Fruit fly (Drosophila melanogaster) whole organism, embryonic: ENCODE results near the gene mib2.
A peak's percentile ranks its signal among the peaks of the same experiment; 100 is the strongest.

Experiments used
- CG10366 ChIP-seq: fragments of 200-800 bp; sonication (Bioruptor generic); IDR thresholded peaks from 2 replicates; pipeline ENCODE4 v1.3.6; 2022; ENCODE audit warnings: missing biosample characterization, missing genetic modification characterization
- CG11093 ChIP-seq: fragments of 200-800 bp; sonication (Bioruptor generic); IDR thresholded peaks from 3 replicates; pipeline ENCODE4 v1.3.6; 2022; ENCODE audit warnings: missing biosample characterization, missing genetic modification characterization
- CG11560 ChIP-seq: fragments of 200-800 bp; sonication (Bioruptor generic); IDR thresholded peaks from 3 replicates; pipeline ENCODE4 v1.3.6; 2022; ENCODE audit warnings: missing biosample characterization, missing genetic modification characterization
- CG13775 ChIP-seq: fragments of 200-800 bp; sonication (Bioruptor generic); optimal IDR thresholded peaks from 3 replicates; lab custom pipeline; 2017; ENCODE audit warnings: missing biosample characterization, mild to moderate bottlenecking, missing genetic modification characterization
- CG15269 ChIP-seq: fragments of 200-800 bp; sonication (Bioruptor generic); optimal IDR thresholded peaks from 2 replicates; lab custom pipeline; 2018; ENCODE audit warnings: missing biosample characterization, mild to moderate bottlenecking, missing genetic modification characterization, moderate library complexity
- CG17186 ChIP-seq: fragments of 200-800 bp; sonication (Bioruptor generic); optimal IDR thresholded peaks from 3 replicates; lab custom pipeline; 2017; ENCODE audit warnings: missing biosample characterization, missing genetic modification reagents, missing genetic modification characterization
- CG18599 ChIP-seq: fragments of 200-800 bp; sonication (Bioruptor generic); optimal IDR thresholded peaks from 3 replicates; lab custom pipeline; 2017; ENCODE audit warnings: missing biosample characterization, missing genetic modification characterization, mild to moderate bottlenecking, moderate library complexity, missing genetic modification reagents
- CG2116 ChIP-seq: fragments of 200-800 bp; sonication (Bioruptor generic); optimal IDR thresholded peaks from 3 replicates; lab custom pipeline; 2018; ENCODE audit warnings: missing biosample characterization, mild to moderate bottlenecking, missing genetic modification characterization
- CG32772 ChIP-seq: fragments of 200-800 bp; sonication (Bioruptor generic); IDR thresholded peaks from 2 replicates; pipeline ENCODE4 v1.3.6; 2022; ENCODE audit warnings: missing biosample characterization, missing genetic modification characterization
- CG3281 ChIP-seq: fragments of 200-800 bp; sonication (Bioruptor generic); optimal IDR thresholded peaks from 3 replicates; lab custom pipeline; 2017; ENCODE audit warnings: missing biosample characterization, mild to moderate bottlenecking, missing genetic modification characterization
- CG3407 ChIP-seq: fragments of 200-800 bp; sonication (Bioruptor generic); optimal IDR thresholded peaks from 2 replicates; lab custom pipeline; 2018; ENCODE audit warnings: missing biosample characterization, mild to moderate bottlenecking, missing genetic modification characterization
- CG4282 ChIP-seq: fragments of 200-800 bp; sonication (Bioruptor generic); optimal IDR thresholded peaks from 2 replicates; lab custom pipeline; 2016; ENCODE audit warnings: missing biosample characterization, missing genetic modification characterization
- CG4424 ChIP-seq: fragments of 200-800 bp; sonication (Bioruptor generic); optimal IDR thresholded peaks from 3 replicates; lab custom pipeline; 2016; ENCODE audit warnings: missing biosample characterization, missing genetic modification characterization
- CG4854 ChIP-seq: fragments of 200-800 bp; sonication (Bioruptor generic); optimal IDR thresholded peaks from 2 replicates; lab custom pipeline; 2016; ENCODE audit warnings: missing biosample characterization, missing genetic modification characterization, inconsistent platforms
- CG5180 ChIP-seq: fragments of 200-800 bp; sonication (Bioruptor generic); optimal IDR thresholded peaks from 3 replicates; lab custom pipeline; 2017; ENCODE audit warnings: missing biosample characterization, missing genetic modification characterization, mild to moderate bottlenecking, moderate library complexity, missing genetic modification reagents
- CG6683 ChIP-seq: fragments of 200-800 bp; sonication (Bioruptor generic); optimal IDR thresholded peaks from 2 replicates; lab custom pipeline; 2017; ENCODE audit warnings: missing biosample characterization, mild to moderate bottlenecking, missing genetic modification characterization, missing genetic modification reagents
- CG7271 ChIP-seq: fragments of 200-800 bp; sonication (Bioruptor generic); optimal IDR thresholded peaks from 2 replicates; lab custom pipeline; 2018; ENCODE audit warnings: missing biosample characterization, mild to moderate bottlenecking, missing genetic modification characterization, moderate library complexity
- CG7745 ChIP-seq: fragments of 200-800 bp; sonication (Bioruptor generic); optimal IDR thresholded peaks from 2 replicates; lab custom pipeline; 2018; ENCODE audit warnings: missing biosample characterization, mild to moderate bottlenecking, missing genetic modification characterization, moderate library complexity
- CG8089 ChIP-seq: fragments of 200-800 bp; sonication (Bioruptor generic); optimal IDR thresholded peaks from 3 replicates; lab custom pipeline; 2016; ENCODE audit warnings: missing biosample characterization, missing genetic modification characterization
- CG8359 ChIP-seq: fragments of 200-800 bp; sonication (Bioruptor generic); optimal IDR thresholded peaks from 2 replicates; lab custom pipeline; 2017; ENCODE audit warnings: missing biosample characterization, mild to moderate bottlenecking, missing genetic modification characterization, borderline replicate concordance
- CG8765 ChIP-seq: fragments of 200-800 bp; sonication (Bioruptor generic); IDR thresholded peaks from 2 replicates; pipeline ENCODE4 v1.3.6; 2022; ENCODE audit warnings: missing biosample characterization, missing genetic modification characterization
- CG9609 ChIP-seq: fragments of 200-800 bp; sonication (Bioruptor generic); optimal IDR thresholded peaks from 3 replicates; lab custom pipeline; 2016; ENCODE audit warnings: missing biosample characterization, missing genetic modification characterization
- Eip74EF ChIP-seq, 2 experiments: fragments of 200-800 bp in 1 of 2; fragments of >200 bp in 1 of 2; sonication (Bioruptor generic) in 1 of 2; optimal IDR thresholded peaks; 2 replicates each; lab custom pipeline; 2017 to 2019; ENCODE audit warnings: missing biosample characterization in 2 of 2, missing genetic modification characterization in 2 of 2, mild to moderate bottlenecking in 1 of 2, moderate library complexity in 1 of 2
- HHEX ChIP-seq: fragments of 200-800 bp; sonication (Bioruptor generic); optimal IDR thresholded peaks from 3 replicates; lab custom pipeline; 2017; ENCODE audit warnings: missing biosample characterization, mild to moderate bottlenecking, missing genetic modification characterization, missing genetic modification reagents
- Max ChIP-seq: fragments of 200-800 bp; sonication (Bioruptor generic); optimal IDR thresholded peaks from 2 replicates; lab custom pipeline; 2016; ENCODE audit warnings: missing biosample characterization, mild to moderate bottlenecking, missing genetic modification characterization
- ash1 ChIP-seq: fragments of 200-800 bp; sonication (Bioruptor generic); optimal IDR thresholded peaks from 2 replicates; lab custom pipeline; 2018; ENCODE audit warnings: missing biosample characterization, mild to moderate bottlenecking, missing genetic modification characterization
- bsh ChIP-seq, 2 experiments: fragments of 200-800 bp; sonication (Bioruptor generic); optimal IDR thresholded peaks; 2 replicates each; lab custom pipeline; 2017 to 2018; ENCODE audit warnings: mild to moderate bottlenecking in 2 of 2, missing biosample characterization in 2 of 2, missing genetic modification characterization in 2 of 2, moderate library complexity in 1 of 2
- fd64A ChIP-seq: fragments of 200-800 bp; sonication (Bioruptor generic); optimal IDR thresholded peaks from 3 replicates; lab custom pipeline; 2018; ENCODE audit warnings: missing biosample characterization, mild to moderate bottlenecking, missing genetic modification characterization
- fu2 ChIP-seq: fragments of 200-800 bp; sonication (Bioruptor generic); optimal IDR thresholded peaks from 2 replicates; lab custom pipeline; 2016; ENCODE audit warnings: missing biosample characterization, missing genetic modification characterization
- gsb-n ChIP-seq: fragments of 200-800 bp; sonication (Bioruptor generic); optimal IDR thresholded peaks from 3 replicates; lab custom pipeline; 2018; ENCODE audit warnings: missing biosample characterization, mild to moderate bottlenecking, missing genetic modification characterization
- h ChIP-seq: fragments of >200 bp; optimal IDR thresholded peaks from 2 replicates; lab custom pipeline; 2017
- hth ChIP-seq: fragments of >200 bp; optimal IDR thresholded peaks from 2 replicates; lab custom pipeline; 2017; ENCODE audit warnings: inconsistent platforms
- lilli ChIP-seq: fragments of 200-800 bp; sonication (Bioruptor generic); optimal IDR thresholded peaks from 3 replicates; lab custom pipeline; 2016; ENCODE audit warnings: missing biosample characterization, missing genetic modification characterization
- lola ChIP-seq, 3 experiments: fragments of >200 bp in 2 of 3; fragments of 200-800 bp in 1 of 3; sonication (Bioruptor generic) in 1 of 3; optimal IDR thresholded peaks; 2 replicates each; lab custom pipeline; 2017 to 2019; ENCODE audit warnings: missing biosample characterization in 3 of 3, missing genetic modification characterization in 3 of 3, mild to moderate bottlenecking in 1 of 3, moderate library complexity in 1 of 3
- luna ChIP-seq: fragments of 200-800 bp; sonication (Bioruptor generic); optimal IDR thresholded peaks from 2 replicates; lab custom pipeline; 2016; ENCODE audit warnings: missing biosample characterization, missing genetic modification characterization
- nau ChIP-seq: fragments of 200-800 bp; sonication (Bioruptor generic); optimal IDR thresholded peaks from 3 replicates; lab custom pipeline; 2017; ENCODE audit warnings: missing biosample characterization, mild to moderate bottlenecking, missing genetic modification characterization, missing genetic modification reagents
- pita ChIP-seq: fragments of 200-800 bp; sonication (Bioruptor generic); optimal IDR thresholded peaks from 2 replicates; lab custom pipeline; 2017; ENCODE audit warnings: missing biosample characterization, mild to moderate bottlenecking, missing genetic modification characterization
- repo ChIP-seq: fragments of 200-800 bp; sonication (Bioruptor generic); optimal IDR thresholded peaks from 2 replicates; lab custom pipeline; 2016; ENCODE audit warnings: missing biosample characterization, missing genetic modification characterization
- ro ChIP-seq: fragments of 200-800 bp; sonication (Bioruptor generic); IDR thresholded peaks from 2 replicates; pipeline ENCODE4 v1.3.6; 2022; ENCODE audit warnings: missing biosample characterization, missing genetic modification characterization
- sc ChIP-seq, 3 experiments: fragments of >200 bp in 2 of 3; fragments of 200-800 bp in 1 of 3; sonication (Bioruptor generic) in 1 of 3; optimal IDR thresholded peaks; 2 replicates in 2 of 3; 3 replicates in 1 of 3; lab custom pipeline; 2017; ENCODE audit warnings: mild to moderate bottlenecking in 1 of 3, missing biosample characterization in 1 of 3, missing genetic modification characterization in 1 of 3, missing genetic modification reagents in 1 of 3
- stwl ChIP-seq: fragments of 200-800 bp; sonication (Bioruptor generic); optimal IDR thresholded peaks from 3 replicates; lab custom pipeline; 2018; ENCODE audit warnings: missing biosample characterization, mild to moderate bottlenecking, missing genetic modification characterization, moderate library complexity
- trh ChIP-seq: fragments of 200-800 bp; sonication (Bioruptor generic); optimal IDR thresholded peaks from 2 replicates; lab custom pipeline; 2016; ENCODE audit warnings: missing biosample characterization, missing genetic modification characterization
- ttk ChIP-seq: fragments of 200-800 bp; sonication (Bioruptor generic); IDR thresholded peaks from 2 replicates; pipeline ENCODE4 v2.1.2; 2022; ENCODE audit warnings: missing biosample characterization, missing genetic modification characterization
- vfl ChIP-seq: fragments of 200-800 bp; sonication (Bioruptor generic); optimal IDR thresholded peaks from 2 replicates; lab custom pipeline; 2016; ENCODE audit warnings: missing biosample characterization, missing genetic modification characterization
- vnd ChIP-seq: fragments of 200-800 bp; sonication (Bioruptor generic); IDR thresholded peaks from 3 replicates; pipeline ENCODE4 v1.3.6; 2022; ENCODE audit warnings: missing biosample characterization, missing genetic modification characterization; ENCODE audit not compliant: partially characterized antibody
- zfh1 ChIP-seq: fragments of 200-800 bp; sonication (Bioruptor generic); IDR thresholded peaks from 3 replicates; pipeline ENCODE4 v1.3.6; 2022; ENCODE audit warnings: missing biosample characterization, missing genetic modification characterization
- zfh2 ChIP-seq: fragments of 200-800 bp; sonication (Bioruptor generic); optimal IDR thresholded peaks from 2 replicates; lab custom pipeline; 2016; ENCODE audit warnings: missing biosample characterization, missing genetic modification characterization

Gene mib2

dm6 chr2L:19014032-19014880 lies 20.0 kb upstream of the mib2 start (continued):
- TF ChIP-seq trh (GFP tag; lab: Kevin White, UChicago) = no peak
- peak; percentile 27 for TF ChIP-seq vfl (GFP tag; lab: Kevin White, UChicago)
- TF ChIP-seq CG8089 (GFP tag; lab: Kevin White, UChicago) = no peak
- no peak for TF ChIP-seq stwl (tag; lab: Kevin White, UChicago)
- TF ChIP-seq CG13775 (GFP tag; lab: Kevin White, UChicago) = peak; percentile 68
- TF ChIP-seq ttk (GFP tag; lab: Robert Waterston, UW) = peak; percentile 60
- TF ChIP-seq CG18599 (GFP tag; lab: Kevin White, UChicago) = peak; percentile 93
- TF ChIP-seq luna (GFP tag; lab: Kevin White, UChicago) = no peak
- peak; percentile 74 for TF ChIP-seq CG6683 (GFP tag; lab: Kevin White, UChicago)
- TF ChIP-seq CG5180 (GFP tag; lab: Kevin White, UChicago) = peak; percentile 62
- no peak for TF ChIP-seq fd64A (GFP tag; lab: Kevin White, UChicago)
- TF ChIP-seq sc (optimal IDR thresholded peaks at IDR 0.05; lab: Kevin White, UChicago) = no peak
- TF ChIP-seq sc (GFP tag; optimal IDR thresholded peaks at IDR 0.05; lab: Kevin White, UChicago) = peak; percentile 49
- TF ChIP-seq ro (GFP tag; lab: Robert Waterston, UW) = no peak
- TF ChIP-seq vnd (GFP tag; lab: Robert Waterston, UW) = 0 out of 3 replicates have a peak, but pooled peaks have one; percentile 29
- 0 out of 3 replicates have a peak, but pooled peaks have one; percentile 34 for TF ChIP-seq CG11093 (GFP tag; lab: Robert Waterston, UW)
- TF ChIP-seq CG17186 (GFP tag; lab: Kevin White, UChicago) = no peak
- TF ChIP-seq CG15269 (tag; lab: Kevin White, UChicago) = peak; percentile 85
- peak in 1 of 2 experiments; percentile 73 for TF ChIP-seq bsh (GFP tag; optimal IDR thresholded peaks at IDR 0.05; lab: Kevin White, UChicago)
- TF ChIP-seq CG7271 (tag; lab: Kevin White, UChicago) = no peak
- TF ChIP-seq CG32772 (GFP tag; lab: Robert Waterston, UW) = 0 out of 2 replicates have a peak, but pooled peaks have one; percentile 29
- peak; percentile 10 for TF ChIP-seq zfh2 (GFP tag; lab: Kevin White, UChicago)
- no peak for TF ChIP-seq CG4282
- peak; percentile 61 for TF ChIP-seq lilli (GFP tag; lab: Kevin White, UChicago)
- no peak for TF ChIP-seq hth (lab: Kevin White, UChicago)
- no peak for TF ChIP-seq CG9609 (GFP tag; lab: Kevin White, UChicago)
- TF ChIP-seq repo (GFP tag; lab: Kevin White, UChicago) = no peak
- no peak for TF ChIP-seq pita (GFP tag; lab: Kevin White, UChicago)
- peak; percentile 24 for TF ChIP-seq CG2116 (GFP tag; lab: Kevin White, UChicago)
- TF ChIP-seq CG8765 (GFP tag; lab: Robert Waterston, UW) = no peak
- peak; percentile 46; the same call in 1 of the 2 replicates for TF ChIP-seq CG10366 (GFP tag; lab: Robert Waterston, UW)
- no peak for TF ChIP-seq CG4854 (GFP tag; lab: Kevin White, UChicago)
- TF ChIP-seq zfh1 = peak; percentile 8; the same call in 1 of the 3 replicates
- TF ChIP-seq HHEX = peak; percentile 73
- peak in 1 of 3 experiments; percentile 46 for TF ChIP-seq lola (GFP tag; optimal IDR thresholded peaks at IDR 0.05; lab: Kevin White, UChicago)
- peak; percentile 17 for TF ChIP-seq CG3407 (GFP tag; lab: Kevin White, UChicago)
- TF ChIP-seq nau (GFP tag; lab: Kevin White, UChicago) = peak; percentile 56
- TF ChIP-seq gsb-n (tag; lab: Kevin White, UChicago) = peak; percentile 46
- no peak for TF ChIP-seq fu2
- TF ChIP-seq CG7745 (tag; lab: Kevin White, UChicago) = no peak
- TF ChIP-seq CG8359 (GFP tag; lab: Kevin White, UChicago) = peak; percentile 27
- peak in 1 of 2 experiments; percentile 72 for TF ChIP-seq Eip74EF (GFP tag; optimal IDR thresholded peaks at IDR 0.05; lab: Kevin White, UChicago)
- peak; percentile 36 for TF ChIP-seq Max (GFP tag; lab: Kevin White, UChicago)
- no peak for TF ChIP-seq ash1
- peak; percentile 87 for TF ChIP-seq CG3281 (GFP tag; lab: Kevin White, UChicago)
- TF ChIP-seq CG4424 (GFP tag; lab: Kevin White, UChicago) = peak; percentile 53
- TF ChIP-seq h (lab: Kevin White, UChicago) = no peak
- 0 out of 3 replicates have a peak, but pooled peaks have one; percentile 32 for TF ChIP-seq CG11560 (tag; lab: Robert Waterston, UW)
